Worm (Caenorhabditis elegans): ENCODE results near the gene Y57G11B.3.
A peak's percentile ranks its signal among the peaks of the same experiment; 100 is the strongest.

The Y57G11B.3 gene

DNA sequence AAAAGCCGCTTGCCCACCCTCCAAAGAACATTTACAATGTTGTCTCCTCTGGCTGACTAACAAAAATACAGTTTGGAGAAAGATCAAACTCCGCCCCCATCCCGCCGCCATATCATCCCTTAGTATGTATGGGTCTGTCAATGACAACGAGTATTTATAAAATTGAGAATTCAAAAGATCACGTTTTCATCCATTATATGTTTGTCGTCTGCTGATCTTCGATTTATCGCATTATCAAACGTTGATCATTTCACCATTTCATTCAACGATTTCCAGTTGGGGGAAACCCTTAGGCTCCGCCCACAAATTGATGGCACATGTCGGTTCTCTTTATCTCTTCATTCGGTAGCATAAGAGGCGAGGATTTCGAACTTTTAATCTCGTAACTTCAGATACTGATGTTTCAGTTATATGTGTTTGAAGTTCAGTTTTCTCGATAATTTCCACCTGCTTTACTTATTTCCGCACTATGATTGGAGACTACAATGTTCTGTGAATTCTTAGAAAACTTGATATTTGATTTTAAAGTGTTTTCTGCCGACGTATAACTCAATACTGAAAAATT is 40.1 kb upstream of the Y57G11B.3 start (continued):
- TF ChIP-seq ZK546.5 (tag; optimal IDR thresholded peaks at IDR 0.05) (no peak), nhr-10 (tag; optimal IDR thresholded peaks at IDR 0.05) (peak; percentile 46), aly-2 (tag; optimal IDR thresholded peaks at IDR 0.05) (no peak), ces-1 (GFP tag; optimal IDR thresholded peaks at IDR 0.05) (no peak), nhr-28 (tag; optimal IDR thresholded peaks at IDR 0.05) (peak; percentile 70), ZK337.2 (GFP tag; IDR thresholded peaks at IDR 0.05) (no peak), Y5F2A.4 (GFP tag; optimal IDR thresholded peaks at IDR 0.05) (no peak), dmd-9 (GFP tag; IDR thresholded peaks at IDR 0.05) (no peak), daf-16 (GFP tag; optimal IDR thresholded peaks at IDR 0.05) (no peak), daf-16 (tag; optimal IDR thresholded peaks at IDR 0.05) (no peak), saeg-2 (GFP tag; IDR thresholded peaks at IDR 0.05) (no peak), hmg-1.1 (GFP tag; IDR thresholded peaks at IDR 0.05) (no peak), lin-39 (tag; optimal IDR thresholded peaks at IDR 0.05) (no peak), tag-97 (GFP tag; IDR thresholded peaks at IDR 0.05) (no peak), nhr-6 (tag; optimal IDR thresholded peaks at IDR 0.05) (peak; percentile 11), zfp-3 (GFP tag; conservative IDR thresholded peaks at IDR 0.05) (no peak), skn-1 (tag; optimal IDR thresholded peaks at IDR 0.05) (no peak), nhr-76 (tag; optimal IDR thresholded peaks at IDR 0.05) (no peak), ctbp-1 (GFP tag; IDR thresholded peaks at IDR 0.05) (no peak), F26F4.8 (GFP tag; conservative IDR thresholded peaks at IDR 0.05) (no peak), T20F7.1 (GFP tag; optimal IDR thresholded peaks at IDR 0.05) (no peak), unc-39 (tag; optimal IDR thresholded peaks at IDR 0.05) (no peak), pqm-1 (tag; optimal IDR thresholded peaks at IDR 0.05) (no peak), madf-9 (GFP tag; conservative IDR thresholded peaks at IDR 0.05) (no peak), daf-19 (GFP tag; conservative IDR thresholded peaks at IDR 0.05) (no peak), lin-1 (GFP tag; IDR thresholded peaks at IDR 0.05) (no peak), R02D3.7 (tag; optimal IDR thresholded peaks at IDR 0.05) (no peak), set-16 (GFP tag; IDR thresholded peaks at IDR 0.05) (no peak), lin-15B (tag; optimal IDR thresholded peaks at IDR 0.05) (no peak), unc-130 (GFP tag; optimal IDR thresholded peaks at IDR 0.05) (no peak), dmd-6 (GFP tag; IDR thresholded peaks at IDR 0.05) (peak; percentile 68), nhr-42 (GFP tag; IDR thresholded peaks at IDR 0.05) (no peak), dve-1 (tag; optimal IDR thresholded peaks at IDR 0.05; ENCODE audit: insufficient read depth) (peak; percentile 67), tra-1 (GFP tag; IDR thresholded peaks at IDR 0.05) (0 out of 2 replicates have a peak, but pooled peaks have one; percentile 5), zip-2 (tag; optimal IDR thresholded peaks at IDR 0.05) (no peak), spr-1 (tag; optimal IDR thresholded peaks at IDR 0.05) (no peak), F37D6.2 (tag; optimal IDR thresholded peaks at IDR 0.05) (no peak), ceh-20 (GFP tag; IDR thresholded peaks at IDR 0.05) (no peak), aha-1 (tag) (no peak), mxl-3 (GFP tag; optimal IDR thresholded peaks at IDR 0.05) (peak; percentile 61), cey-2 (tag; optimal IDR thresholded peaks at IDR 0.05; ENCODE audit: borderline replicate concordance, insufficient read depth) (peak; percentile 10), daf-12 (tag; optimal IDR thresholded peaks at IDR 0.05) (no peak), D1046.2 (GFP tag; IDR thresholded peaks at IDR 0.05) (no peak), Y75B8A.6 (GFP tag; IDR thresholded peaks at IDR 0.05) (no peak), F44E2.7 (GFP tag; IDR thresholded peaks at IDR 0.05) (no peak), arid-1 (GFP tag; conservative IDR thresholded peaks at IDR 0.05) (no peak), fkh-10 (GFP tag; optimal IDR thresholded peaks at IDR 0.05) (no peak), egl-43 (GFP tag; IDR thresholded peaks at IDR 0.05) (no peak), mdt-29 (GFP tag; IDR thresholded peaks at IDR 0.05) (no peak), daf-8 (GFP tag; IDR thresholded peaks at IDR 0.05) (no peak)

Data from whole organism, L4 larva.